Fruit fly (Drosophila melanogaster) whole organism, embryonic: Measurements from ENCODE around the gene tw.
A peak's percentile ranks its signal among the peaks of the same experiment; 100 is the strongest.

ENCODE experiments used
- Bgb ChIP-seq: fragments of 200-800 bp; sonication (Bioruptor generic); IDR thresholded peaks from 2 replicates; pipeline ENCODE4 v1.3.6; 2022; ENCODE audit warnings: missing biosample characterization, missing genetic modification characterization; ENCODE audit not compliant: partially characterized antibody
- CG10654 ChIP-seq: fragments of 200-800 bp; sonication (Bioruptor generic); optimal IDR thresholded peaks from 2 replicates; lab custom pipeline; 2016; ENCODE audit warnings: missing biosample characterization, missing genetic modification characterization
- CG10979 ChIP-seq: fragments of 200-800 bp; sonication (Bioruptor generic); optimal IDR thresholded peaks from 2 replicates; lab custom pipeline; 2018; ENCODE audit warnings: missing biosample characterization, mild to moderate bottlenecking, missing genetic modification characterization, moderate library complexity
- CG12155 ChIP-seq: fragments of 200-800 bp; sonication (Bioruptor generic); optimal IDR thresholded peaks from 3 replicates; lab custom pipeline; 2016; ENCODE audit warnings: missing biosample characterization, missing genetic modification characterization
- CG12299 ChIP-seq: fragments of 200-800 bp; sonication (Bioruptor generic); optimal IDR thresholded peaks from 2 replicates; lab custom pipeline; 2018; ENCODE audit warnings: missing biosample characterization, mild to moderate bottlenecking, missing genetic modification characterization
- CG13123 ChIP-seq: fragments of 200-800 bp; sonication (Bioruptor generic); optimal IDR thresholded peaks from 2 replicates; lab custom pipeline; 2016; ENCODE audit warnings: missing biosample characterization, missing genetic modification characterization
- CG13287 ChIP-seq: fragments of 200-800 bp; sonication (Bioruptor generic); IDR thresholded peaks from 2 replicates; pipeline ENCODE4 v1.3.6; 2022; ENCODE audit warnings: missing biosample characterization, missing genetic modification characterization; ENCODE audit not compliant: partially characterized antibody
- CG14710 ChIP-seq: fragments of 200-800 bp; sonication (Bioruptor generic); optimal IDR thresholded peaks from 3 replicates; lab custom pipeline; 2019; ENCODE audit warnings: missing biosample characterization, mild to moderate bottlenecking, missing genetic modification characterization, moderate library complexity
- CG1603 ChIP-seq: fragments of 200-800 bp; sonication (Bioruptor generic); optimal IDR thresholded peaks from 2 replicates; lab custom pipeline; 2019; ENCODE audit warnings: missing biosample characterization, mild to moderate bottlenecking, missing genetic modification characterization, moderate library complexity
- CG17328 ChIP-seq: fragments of 200-800 bp; sonication (Bioruptor generic); IDR thresholded peaks from 2 replicates; pipeline ENCODE4 v1.3.6; 2022; ENCODE audit warnings: missing biosample characterization, missing genetic modification characterization
- CG17612 ChIP-seq: fragments of 200-800 bp; sonication (Bioruptor generic); IDR thresholded peaks from 2 replicates; pipeline ENCODE4 v1.3.6; 2022; ENCODE audit warnings: missing biosample characterization, missing genetic modification characterization
- CG17802 ChIP-seq: fragments of 200-800 bp; sonication (Bioruptor generic); optimal IDR thresholded peaks from 2 replicates; lab custom pipeline; 2018; ENCODE audit warnings: missing biosample characterization, mild to moderate bottlenecking, missing genetic modification characterization, moderate library complexity
- CG3281 ChIP-seq: fragments of 200-800 bp; sonication (Bioruptor generic); optimal IDR thresholded peaks from 3 replicates; lab custom pipeline; 2017; ENCODE audit warnings: missing biosample characterization, mild to moderate bottlenecking, missing genetic modification characterization
- CG6854 ChIP-seq: fragments of 200-800 bp; sonication (Bioruptor generic); optimal IDR thresholded peaks from 3 replicates; lab custom pipeline; 2017; ENCODE audit warnings: missing biosample characterization, mild to moderate bottlenecking, missing genetic modification characterization
- CG7839 ChIP-seq: fragments of 200-800 bp; sonication (Bioruptor generic); optimal IDR thresholded peaks from 3 replicates; lab custom pipeline; 2018; ENCODE audit warnings: missing biosample characterization, mild to moderate bottlenecking, missing genetic modification characterization, moderate library complexity
- CG7963 ChIP-seq: fragments of 200-800 bp; sonication (Bioruptor generic); IDR thresholded peaks from 3 replicates; pipeline ENCODE4 v1.3.6; 2022; ENCODE audit warnings: missing biosample characterization, missing genetic modification characterization; ENCODE audit not compliant: partially characterized antibody
- CG9609 ChIP-seq: fragments of 200-800 bp; sonication (Bioruptor generic); optimal IDR thresholded peaks from 3 replicates; lab custom pipeline; 2016; ENCODE audit warnings: missing biosample characterization, missing genetic modification characterization
- CG9817 ChIP-seq: fragments of 200-800 bp; sonication (Bioruptor generic); optimal IDR thresholded peaks from 2 replicates; lab custom pipeline; 2018; ENCODE audit warnings: missing biosample characterization, mild to moderate bottlenecking, missing genetic modification characterization, moderate library complexity
- Deaf1 ChIP-seq: fragments of 200-800 bp; optimal IDR thresholded peaks from 3 replicates; lab custom pipeline; 2019; ENCODE audit warnings: missing biosample characterization, mild to moderate bottlenecking, missing genetic modification characterization, moderate library complexity
- Dek ChIP-seq: fragments of 200-800 bp; sonication (Bioruptor generic); optimal IDR thresholded peaks from 3 replicates; lab custom pipeline; 2019; ENCODE audit warnings: missing biosample characterization, mild to moderate bottlenecking, missing genetic modification characterization, moderate library complexity
- Dip2 ChIP-seq: fragments of 200-800 bp; sonication (Bioruptor generic); IDR thresholded peaks from 2 replicates; pipeline ENCODE4 v1.3.6; 2022; ENCODE audit warnings: missing biosample characterization, missing genetic modification characterization
- Dll ChIP-seq: fragments of 200-800 bp; sonication (Bioruptor generic); IDR thresholded peaks from 4 replicates; pipeline ENCODE4 v1.3.6; 2022; ENCODE audit warnings: missing biosample characterization, missing genetic modification characterization; ENCODE audit not compliant: partially characterized antibody
- E2f1 ChIP-seq: fragments of 200-800 bp; sonication (Bioruptor generic); IDR thresholded peaks from 2 replicates; pipeline ENCODE4 v1.3.6; 2022; ENCODE audit warnings: missing biosample characterization, missing genetic modification characterization
- Ets97D ChIP-seq: fragments of 200-800 bp; sonication (Bioruptor generic); optimal IDR thresholded peaks from 3 replicates; lab custom pipeline; 2016; ENCODE audit warnings: missing biosample characterization, missing genetic modification characterization
- HHEX ChIP-seq: fragments of 200-800 bp; sonication (Bioruptor generic); optimal IDR thresholded peaks from 3 replicates; lab custom pipeline; 2017; ENCODE audit warnings: missing biosample characterization, mild to moderate bottlenecking, missing genetic modification characterization, missing genetic modification reagents
- Lim3 ChIP-seq: fragments of 200-800 bp; sonication (Bioruptor generic); IDR thresholded peaks from 2 replicates; pipeline ENCODE4 v1.3.6; 2022; ENCODE audit warnings: missing biosample characterization, missing genetic modification characterization
- Nf-YC ChIP-seq: fragments of 200-800 bp; optimal IDR thresholded peaks from 3 replicates; lab custom pipeline; 2019; ENCODE audit warnings: missing biosample characterization, mild to moderate bottlenecking, missing genetic modification characterization, moderate library complexity
- Ravus ChIP-seq: fragments of 200-800 bp; sonication (Bioruptor generic); IDR thresholded peaks from 2 replicates; pipeline ENCODE4 v1.3.6; 2022; ENCODE audit warnings: missing biosample characterization, missing genetic modification characterization
- Sry-β ChIP-seq: fragments of 200-800 bp; sonication (Bioruptor generic); optimal IDR thresholded peaks from 2 replicates; lab custom pipeline; 2018; ENCODE audit warnings: missing biosample characterization, mild to moderate bottlenecking, missing genetic modification characterization, moderate library complexity
- Sry-δ ChIP-seq: fragments of 200-800 bp; sonication (Bioruptor generic); optimal IDR thresholded peaks from 2 replicates; lab custom pipeline; 2016; ENCODE audit warnings: missing biosample characterization, missing genetic modification characterization
- Taf1 ChIP-seq: fragments of 200-800 bp; sonication (Bioruptor generic); IDR thresholded peaks from 2 replicates; pipeline ENCODE4 v1.3.6; 2022; ENCODE audit warnings: missing biosample characterization, missing genetic modification characterization
- bowl ChIP-seq: fragments of 200-800 bp; sonication (Bioruptor generic); IDR thresholded peaks from 2 replicates; pipeline ENCODE4 v1.3.6; 2022; ENCODE audit warnings: missing biosample characterization, missing genetic modification characterization
- btn ChIP-seq: fragments of 200-800 bp; sonication (Bioruptor generic); optimal IDR thresholded peaks from 2 replicates; lab custom pipeline; 2016; ENCODE audit warnings: missing biosample characterization, missing genetic modification characterization
- crc ChIP-seq: fragments of 200-800 bp; sonication (Bioruptor generic); optimal IDR thresholded peaks from 2 replicates; lab custom pipeline; 2016; ENCODE audit warnings: missing biosample characterization, missing genetic modification characterization
- dmrt11E ChIP-seq: fragments of 200-800 bp; sonication (Bioruptor generic); optimal IDR thresholded peaks from 3 replicates; lab custom pipeline; 2018; ENCODE audit warnings: missing biosample characterization, mild to moderate bottlenecking, missing genetic modification characterization, moderate library complexity
- esg ChIP-seq: fragments of 200-800 bp; sonication (Bioruptor generic); conservative IDR thresholded peaks from 2 replicates; pipeline ENCODE4 v1.3.6; 2022; ENCODE audit warnings: missing biosample characterization, missing genetic modification characterization
- gfzf ChIP-seq: fragments of 200-800 bp; sonication (Bioruptor generic); optimal IDR thresholded peaks from 2 replicates; lab custom pipeline; 2016; ENCODE audit warnings: missing biosample characterization, mild to moderate bottlenecking, missing genetic modification characterization, moderate library complexity
- inv ChIP-seq: fragments of 200-800 bp; sonication (Bioruptor generic); IDR thresholded peaks from 2 replicates; pipeline ENCODE4 v1.3.6; 2022; ENCODE audit warnings: missing biosample characterization, missing genetic modification characterization; ENCODE audit not compliant: partially characterized antibody
- mld ChIP-seq: fragments of 200-800 bp; sonication (Bioruptor generic); IDR thresholded peaks from 3 replicates; pipeline ENCODE4 v1.3.6; 2022; ENCODE audit warnings: missing biosample characterization, missing genetic modification characterization; ENCODE audit not compliant: partially characterized antibody
- nmo ChIP-seq: fragments of 200-800 bp; sonication (Bioruptor generic); optimal IDR thresholded peaks from 2 replicates; lab custom pipeline; 2018; ENCODE audit warnings: missing biosample characterization, mild to moderate bottlenecking, missing genetic modification characterization, moderate library complexity
- otp ChIP-seq: fragments of 200-800 bp; sonication (Bioruptor generic); IDR thresholded peaks from 3 replicates; pipeline ENCODE4, ENCODE4 v1.3.6; 2022; ENCODE audit warnings: missing biosample characterization, missing genetic modification characterization
- pan ChIP-seq, 4 experiments: fragments of >200 bp in 3 of 4; fragments of 200-800 bp in 1 of 4; sonication (Bioruptor generic) in 1 of 4; optimal IDR thresholded peaks in 3 of 4; IDR thresholded peaks in 1 of 4; 2 replicates each; pipeline versions ENCODE4 v1.3.6 to Lab custom; 2017 to 2022; ENCODE audit warnings: missing biosample characterization in 2 of 4, missing genetic modification characterization in 2 of 4, mixed read lengths in 1 of 4
- pita ChIP-seq: fragments of 200-800 bp; sonication (Bioruptor generic); optimal IDR thresholded peaks from 2 replicates; lab custom pipeline; 2017; ENCODE audit warnings: missing biosample characterization, mild to moderate bottlenecking, missing genetic modification characterization
- ranshi ChIP-seq: fragments of 200-800 bp; sonication (Bioruptor generic); IDR thresholded peaks from 2 replicates; pipeline ENCODE4 v1.3.6; 2022; ENCODE audit warnings: missing biosample characterization, missing genetic modification characterization
- sna ChIP-seq: fragments of 200-800 bp; sonication (Bioruptor generic); IDR thresholded peaks from 2 replicates; pipeline ENCODE4 v1.3.6; 2022; ENCODE audit warnings: missing biosample characterization, missing genetic modification characterization; ENCODE audit not compliant: partially characterized antibody
- sob ChIP-seq: fragments of 200-800 bp; sonication (Bioruptor generic); IDR thresholded peaks from 2 replicates; pipeline ENCODE4 v1.3.6; 2022; ENCODE audit warnings: missing biosample characterization, missing genetic modification characterization
- stc ChIP-seq: fragments of 200-800 bp; sonication (Bioruptor generic); IDR thresholded peaks from 2 replicates; pipeline ENCODE4 v1.3.6; 2022; ENCODE audit warnings: missing biosample characterization, missing genetic modification characterization
- stwl ChIP-seq: fragments of 200-800 bp; sonication (Bioruptor generic); optimal IDR thresholded peaks from 3 replicates; lab custom pipeline; 2018; ENCODE audit warnings: missing biosample characterization, mild to moderate bottlenecking, missing genetic modification characterization, moderate library complexity
- zen2 ChIP-seq: fragments of 200-800 bp; sonication (Bioruptor generic); IDR thresholded peaks from 3 replicates; pipeline ENCODE4 v1.3.6; 2022; ENCODE audit warnings: missing biosample characterization, missing genetic modification characterization; ENCODE audit not compliant: partially characterized antibody

Gene tw

DNA sequence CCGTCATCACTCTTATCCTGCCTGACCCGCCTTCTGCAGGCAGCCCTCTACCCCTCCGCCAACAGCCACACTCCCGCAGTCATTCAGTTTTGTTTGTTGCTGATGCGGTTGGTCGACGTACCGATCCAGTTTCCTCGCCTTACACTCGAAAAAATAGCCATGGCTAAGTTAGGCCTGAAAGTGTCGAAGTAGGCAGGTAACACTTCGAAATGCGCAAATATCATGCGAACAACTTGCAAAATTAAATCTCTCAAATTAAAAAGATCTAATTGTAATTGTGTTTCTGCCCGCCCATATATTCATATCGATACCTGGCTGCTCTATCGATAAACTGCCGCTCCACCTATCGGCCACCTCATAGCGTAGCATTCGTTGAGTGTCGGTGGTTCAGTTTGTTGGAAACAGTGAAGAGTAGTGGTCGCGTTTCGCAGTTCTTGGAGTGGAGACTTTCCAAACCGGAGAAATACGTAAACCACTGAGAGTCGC lies 14.9 kb upstream of the tw start, which contains the start of gene fz3 (continued):
- TF ChIP-seq CG6854: no peak
- TF ChIP-seq ranshi: peak; percentile 20; the same call in 1 of the 2 replicates
- peak; percentile 93 for TF ChIP-seq Bgb (GFP tag; lab: Robert Waterston, UW)
- no peak for TF ChIP-seq pita
- TF ChIP-seq CG7963: peak; percentile 82
- no peak for TF ChIP-seq CG9609 (GFP tag; lab: Kevin White, UChicago)
- TF ChIP-seq CG10979 (tag; lab: Kevin White, UChicago): peak; percentile 34
- peak; percentile 91 for TF ChIP-seq Dll (GFP tag; lab: Robert Waterston, UW)
- TF ChIP-seq Ets97D: peak; percentile 49
- no peak for TF ChIP-seq esg (GFP tag; lab: Robert Waterston, UW)
- no peak for TF ChIP-seq Taf1 (GFP tag; lab: Robert Waterston, UW)
- TF ChIP-seq CG3281 (GFP tag; lab: Kevin White, UChicago): no peak
- peak; percentile 85 for TF ChIP-seq zen2 (GFP tag; lab: Robert Waterston, UW)
- TF ChIP-seq stc: no peak
- TF ChIP-seq Ravus: no peak
- peak; percentile 8 for TF ChIP-seq gfzf (GFP tag; lab: Kevin White, UChicago)
- TF ChIP-seq mld: peak; percentile 61; the same call in 2 of the 3 replicates
- TF ChIP-seq CG17612 (GFP tag; lab: Robert Waterston, UW): no peak
- TF ChIP-seq Nf-YC (tag; lab: Kevin White, UChicago): peak; percentile 35
- peak; percentile 93 for TF ChIP-seq CG13287 (GFP tag; lab: Robert Waterston, UW)
- TF ChIP-seq Dip2: no peak
- TF ChIP-seq otp (GFP tag; lab: Robert Waterston, UW): 0 out of 3 replicates have a peak, but pooled peaks have one; percentile 22
- TF ChIP-seq CG17802 (tag; lab: Kevin White, UChicago): no peak
- no peak for TF ChIP-seq CG10654 (GFP tag; lab: Kevin White, UChicago)
- no peak for TF ChIP-seq Lim3 (GFP tag; lab: Robert Waterston, UW)
- no peak for TF ChIP-seq CG12299
- TF ChIP-seq inv (GFP tag; lab: Robert Waterston, UW): peak; percentile 71
- peak; percentile 24 for TF ChIP-seq dmrt11E
- peak; percentile 87 for TF ChIP-seq sna (GFP tag; lab: Robert Waterston, UW)
- TF ChIP-seq nmo: peak; percentile 37
- TF ChIP-seq pan (optimal IDR thresholded peaks at IDR 0.05; lab: Kevin White, UChicago): no peak
- peak in 1 of 2 experiments; percentile 22 for TF ChIP-seq pan (GFP tag; optimal IDR thresholded peaks at IDR 0.05 in 1 of 2, IDR thresholded peaks at IDR 0.05 in 1 of 2)
- no peak for TF ChIP-seq Dek (tag; lab: Kevin White, UChicago)
- no peak for TF ChIP-seq CG13123
- peak; percentile 21 for TF ChIP-seq CG7839 (tag; lab: Kevin White, UChicago)
- TF ChIP-seq crc (GFP tag; lab: Kevin White, UChicago): no peak
- 0 out of 2 replicates have a peak, but pooled peaks have one; percentile 28 for TF ChIP-seq bowl (GFP tag; lab: Robert Waterston, UW)
- no peak for TF ChIP-seq CG12155 (GFP tag; lab: Kevin White, UChicago)
- TF ChIP-seq CG9817: no peak
- TF ChIP-seq E2f1 (GFP tag; lab: Robert Waterston, UW): no peak
- TF ChIP-seq btn (GFP tag; lab: Kevin White, UChicago): no peak
- no peak for TF ChIP-seq CG17328 (GFP tag; lab: Robert Waterston, UW)
- no peak for TF ChIP-seq sob (GFP tag; lab: Robert Waterston, UW)
- TF ChIP-seq Deaf1: peak; percentile 57
- peak; percentile 77 for TF ChIP-seq Sry-δ (GFP tag; lab: Kevin White, UChicago)
- TF ChIP-seq Sry-β (GFP tag; lab: Kevin White, UChicago): peak; percentile 9
- no peak for TF ChIP-seq HHEX (GFP tag; lab: Kevin White, UChicago)
- TF ChIP-seq CG1603: peak; percentile 66
- TF ChIP-seq stwl (tag; lab: Kevin White, UChicago): peak; percentile 72
- peak; percentile 40 for TF ChIP-seq CG14710 (tag; lab: Kevin White, UChicago)
